Fruit fly (Drosophila melanogaster) whole organism, embryonic: ENCODE results near the gene CG18662.

ENCODE experiments used
- Blimp-1 ChIP-seq: fragments of 200-800 bp; sonication (Bioruptor generic); optimal IDR thresholded peaks from 3 replicates; lab custom pipeline; 2018; ENCODE audit warnings: missing biosample characterization, missing genetic modification characterization, mild to moderate bottlenecking, moderate library complexity, missing genetic modification reagents
- CG10267 ChIP-seq: fragments of 200-800 bp; sonication (Bioruptor generic); optimal IDR thresholded peaks from 2 replicates; lab custom pipeline; 2018; ENCODE audit warnings: missing biosample characterization, mild to moderate bottlenecking, missing genetic modification characterization, moderate library complexity
- CG10431 ChIP-seq: fragments of 200-800 bp; sonication (Bioruptor generic); optimal IDR thresholded peaks from 3 replicates; lab custom pipeline; 2018; ENCODE audit warnings: missing biosample characterization, mild to moderate bottlenecking, missing genetic modification characterization
- CG10979 ChIP-seq: fragments of 200-800 bp; sonication (Bioruptor generic); optimal IDR thresholded peaks from 2 replicates; lab custom pipeline; 2018; ENCODE audit warnings: missing biosample characterization, mild to moderate bottlenecking, missing genetic modification characterization, moderate library complexity
- CG11696 ChIP-seq: fragments of 200-800 bp; sonication (Bioruptor generic); IDR thresholded peaks from 2 replicates; pipeline ENCODE4 v1.3.6; 2022; ENCODE audit warnings: missing biosample characterization, missing genetic modification characterization
- CG18262 ChIP-seq: fragments of 200-800 bp; optimal IDR thresholded peaks from 3 replicates; lab custom pipeline; 2019; ENCODE audit warnings: missing biosample characterization, mild to moderate bottlenecking, missing genetic modification characterization, moderate library complexity
- CG2120 ChIP-seq: fragments of 200-800 bp; sonication (Bioruptor generic); optimal IDR thresholded peaks from 3 replicates; lab custom pipeline; 2016; ENCODE audit warnings: missing biosample characterization, missing genetic modification characterization
- CG2199 ChIP-seq: fragments of 200-800 bp; sonication (Bioruptor generic); IDR thresholded peaks from 3 replicates; pipeline ENCODE4 v1.3.6; 2022; ENCODE audit warnings: missing biosample characterization, missing genetic modification characterization
- CG2678 ChIP-seq: fragments of 200-800 bp; sonication (Bioruptor generic); optimal IDR thresholded peaks from 3 replicates; lab custom pipeline; 2019; ENCODE audit warnings: missing biosample characterization, mild to moderate bottlenecking, missing genetic modification characterization, moderate library complexity
- CG2712 ChIP-seq: fragments of 200-800 bp; optimal IDR thresholded peaks from 3 replicates; lab custom pipeline; 2019; ENCODE audit warnings: missing biosample characterization, mild to moderate bottlenecking, missing genetic modification characterization, moderate library complexity
- CG3995 ChIP-seq: fragments of 200-800 bp; sonication (Bioruptor generic); optimal IDR thresholded peaks from 3 replicates; lab custom pipeline; 2016; ENCODE audit warnings: missing biosample characterization, missing genetic modification characterization
- CG4360 ChIP-seq: fragments of 200-800 bp; sonication (Bioruptor generic); IDR thresholded peaks from 2 replicates; pipeline ENCODE4 v1.3.6; 2022; ENCODE audit warnings: missing biosample characterization, missing genetic modification characterization
- CG6813 ChIP-seq: fragments of 200-800 bp; sonication (Bioruptor generic); optimal IDR thresholded peaks from 2 replicates; lab custom pipeline; 2017; ENCODE audit warnings: missing biosample characterization, missing genetic modification characterization, mild to moderate bottlenecking, moderate library complexity, missing genetic modification reagents
- CG7745 ChIP-seq: fragments of 200-800 bp; sonication (Bioruptor generic); optimal IDR thresholded peaks from 2 replicates; lab custom pipeline; 2018; ENCODE audit warnings: missing biosample characterization, mild to moderate bottlenecking, missing genetic modification characterization, moderate library complexity
- CG8924 ChIP-seq: fragments of 200-800 bp; optimal IDR thresholded peaks from 3 replicates; lab custom pipeline; 2019; ENCODE audit warnings: missing biosample characterization, mild to moderate bottlenecking, missing genetic modification characterization, moderate library complexity
- CG8944 ChIP-seq: fragments of 200-800 bp; sonication (Bioruptor generic); optimal IDR thresholded peaks from 3 replicates; lab custom pipeline; 2016; ENCODE audit warnings: missing biosample characterization, missing genetic modification characterization
- D ChIP-seq, 2 experiments: fragments of 200-800 bp in 1 of 2; fragments of >200 bp in 1 of 2; sonication (Bioruptor generic) in 1 of 2; optimal IDR thresholded peaks; 2 replicates in 1 of 2; 3 replicates in 1 of 2; lab custom pipeline; 2017; ENCODE audit warnings: mild to moderate bottlenecking in 1 of 2, missing biosample characterization in 1 of 2, missing genetic modification characterization in 1 of 2, missing genetic modification reagents in 1 of 2
- D19A ChIP-seq: fragments of 200-800 bp; optimal IDR thresholded peaks from 3 replicates; lab custom pipeline; 2019; ENCODE audit warnings: missing biosample characterization, mild to moderate bottlenecking, missing genetic modification characterization, moderate library complexity
- Drgx ChIP-seq: fragments of 200-800 bp; sonication (Bioruptor generic); IDR thresholded peaks from 2 replicates; pipeline ENCODE4 v1.3.6; 2022; ENCODE audit warnings: missing biosample characterization, missing genetic modification characterization
- Eip74EF ChIP-seq, 2 experiments: fragments of 200-800 bp in 1 of 2; fragments of >200 bp in 1 of 2; sonication (Bioruptor generic) in 1 of 2; optimal IDR thresholded peaks; 2 replicates each; lab custom pipeline; 2017 to 2019; ENCODE audit warnings: missing biosample characterization in 2 of 2, missing genetic modification characterization in 2 of 2, mild to moderate bottlenecking in 1 of 2, moderate library complexity in 1 of 2
- HLHmδ ChIP-seq: fragments of 200-800 bp; sonication (Bioruptor generic); optimal IDR thresholded peaks from 2 replicates; lab custom pipeline; 2018; ENCODE audit warnings: missing biosample characterization, mild to moderate bottlenecking, missing genetic modification characterization, moderate library complexity
- Lpt ChIP-seq: fragments of >200 bp; optimal IDR thresholded peaks from 2 replicates; lab custom pipeline; 2018; ENCODE audit warnings: missing biosample characterization, missing genetic modification characterization
- Pdp1 ChIP-seq, 2 experiments: fragments of 200-800 bp; sonication (Bioruptor generic); optimal IDR thresholded peaks; 3 replicates each; lab custom pipeline; 2016; ENCODE audit warnings: missing biosample characterization in 2 of 2, missing genetic modification characterization in 2 of 2, mild to moderate bottlenecking in 1 of 2, moderate library complexity in 1 of 2
- Taf1 ChIP-seq: fragments of 200-800 bp; sonication (Bioruptor generic); IDR thresholded peaks from 2 replicates; pipeline ENCODE4 v1.3.6; 2022; ENCODE audit warnings: missing biosample characterization, missing genetic modification characterization
- Trl ChIP-seq, 3 experiments: fragments of >200 bp in 2 of 3; fragments of 200-800 bp in 1 of 3; sonication (Bioruptor generic) in 1 of 3; optimal IDR thresholded peaks; 2 replicates in 1 of 3; 3 replicates in 2 of 3; lab custom pipeline; 2016 to 2017; ENCODE audit warnings: missing biosample characterization in 1 of 3, missing genetic modification characterization in 1 of 3
- bsh ChIP-seq, 2 experiments: fragments of 200-800 bp; sonication (Bioruptor generic); optimal IDR thresholded peaks; 2 replicates each; lab custom pipeline; 2017 to 2018; ENCODE audit warnings: mild to moderate bottlenecking in 2 of 2, missing biosample characterization in 2 of 2, missing genetic modification characterization in 2 of 2, moderate library complexity in 1 of 2
- chif ChIP-seq, 2 experiments: fragments of 200-800 bp; sonication (Bioruptor generic); optimal IDR thresholded peaks; 3 replicates each; lab custom pipeline; 2016; ENCODE audit warnings: missing biosample characterization in 2 of 2, missing genetic modification characterization in 2 of 2
- chm ChIP-seq: fragments of 200-800 bp; sonication (Bioruptor generic); IDR thresholded peaks from 2 replicates; pipeline ENCODE4 v1.3.6; 2022; ENCODE audit warnings: missing biosample characterization, missing genetic modification characterization
- ci ChIP-seq: fragments of 200-800 bp; sonication (Bioruptor generic); IDR thresholded peaks from 3 replicates; pipeline ENCODE4 v1.3.6; 2022; ENCODE audit warnings: missing biosample characterization, missing genetic modification characterization
- crol ChIP-seq: fragments of 200-800 bp; sonication (Bioruptor generic); IDR thresholded peaks from 2 replicates; pipeline ENCODE4 v1.3.6; 2022; ENCODE audit warnings: missing biosample characterization, missing genetic modification characterization
- ems ChIP-seq: fragments of 200-800 bp; sonication (Bioruptor generic); optimal IDR thresholded peaks from 3 replicates; lab custom pipeline; 2016; ENCODE audit warnings: missing biosample characterization, missing genetic modification characterization
- gcm ChIP-seq: fragments of 200-800 bp; sonication (Bioruptor generic); optimal IDR thresholded peaks from 2 replicates; lab custom pipeline; 2019; ENCODE audit warnings: missing biosample characterization, mild to moderate bottlenecking, missing genetic modification characterization, moderate library complexity
- gsb-n ChIP-seq: fragments of 200-800 bp; sonication (Bioruptor generic); optimal IDR thresholded peaks from 3 replicates; lab custom pipeline; 2018; ENCODE audit warnings: missing biosample characterization, mild to moderate bottlenecking, missing genetic modification characterization
- jing ChIP-seq: fragments of 200-800 bp; sonication (Bioruptor generic); optimal IDR thresholded peaks from 2 replicates; lab custom pipeline; 2018; ENCODE audit warnings: missing biosample characterization, mild to moderate bottlenecking, missing genetic modification characterization
- kni ChIP-seq: fragments of 200-800 bp; sonication (Bioruptor generic); optimal IDR thresholded peaks from 3 replicates; lab custom pipeline; 2017; ENCODE audit warnings: mild to moderate bottlenecking, missing biosample characterization, missing genetic modification reagents, missing genetic modification characterization
- nau ChIP-seq: fragments of 200-800 bp; sonication (Bioruptor generic); optimal IDR thresholded peaks from 3 replicates; lab custom pipeline; 2017; ENCODE audit warnings: missing biosample characterization, mild to moderate bottlenecking, missing genetic modification characterization, missing genetic modification reagents
- nerfin-1 ChIP-seq: fragments of 200-800 bp; sonication (Bioruptor generic); optimal IDR thresholded peaks from 3 replicates; lab custom pipeline; 2019; ENCODE audit warnings: missing biosample characterization, mild to moderate bottlenecking, missing genetic modification characterization, moderate library complexity
- nmo ChIP-seq: fragments of 200-800 bp; sonication (Bioruptor generic); optimal IDR thresholded peaks from 2 replicates; lab custom pipeline; 2018; ENCODE audit warnings: missing biosample characterization, mild to moderate bottlenecking, missing genetic modification characterization, moderate library complexity
- nom ChIP-seq: fragments of 200-800 bp; sonication (Bioruptor generic); optimal IDR thresholded peaks from 2 replicates; lab custom pipeline; 2017; ENCODE audit warnings: missing biosample characterization, missing genetic modification characterization, mild to moderate bottlenecking, moderate library complexity, missing genetic modification reagents
- phol ChIP-seq: fragments of 200-800 bp; sonication (Bioruptor generic); optimal IDR thresholded peaks from 3 replicates; lab custom pipeline; 2018; ENCODE audit warnings: missing biosample characterization, mild to moderate bottlenecking, missing genetic modification characterization, moderate library complexity
- pros ChIP-seq: fragments of 200-800 bp; sonication (Bioruptor generic); optimal IDR thresholded peaks from 3 replicates; lab custom pipeline; 2019; ENCODE audit warnings: missing biosample characterization, mild to moderate bottlenecking, missing genetic modification characterization, moderate library complexity
- row ChIP-seq: fragments of 200-800 bp; sonication (Bioruptor generic); IDR thresholded peaks from 3 replicates; pipeline ENCODE4 v1.3.6; 2022; ENCODE audit warnings: missing biosample characterization, missing genetic modification characterization
- sd ChIP-seq: fragments of 200-800 bp; sonication (Bioruptor generic); optimal IDR thresholded peaks from 3 replicates; lab custom pipeline; 2018; ENCODE audit warnings: missing biosample characterization, mild to moderate bottlenecking, missing genetic modification characterization, moderate library complexity
- stc ChIP-seq: fragments of 200-800 bp; sonication (Bioruptor generic); IDR thresholded peaks from 2 replicates; pipeline ENCODE4 v1.3.6; 2022; ENCODE audit warnings: missing biosample characterization, missing genetic modification characterization
- yki ChIP-seq: fragments of >200 bp; optimal IDR thresholded peaks from 3 replicates; lab custom pipeline; 2018
- z ChIP-seq: fragments of 200-800 bp; sonication (Bioruptor generic); IDR thresholded peaks from 3 replicates; pipeline ENCODE4 v1.3.6; 2022; ENCODE audit warnings: missing biosample characterization, missing genetic modification characterization

The CG18662 gene

DNA sequence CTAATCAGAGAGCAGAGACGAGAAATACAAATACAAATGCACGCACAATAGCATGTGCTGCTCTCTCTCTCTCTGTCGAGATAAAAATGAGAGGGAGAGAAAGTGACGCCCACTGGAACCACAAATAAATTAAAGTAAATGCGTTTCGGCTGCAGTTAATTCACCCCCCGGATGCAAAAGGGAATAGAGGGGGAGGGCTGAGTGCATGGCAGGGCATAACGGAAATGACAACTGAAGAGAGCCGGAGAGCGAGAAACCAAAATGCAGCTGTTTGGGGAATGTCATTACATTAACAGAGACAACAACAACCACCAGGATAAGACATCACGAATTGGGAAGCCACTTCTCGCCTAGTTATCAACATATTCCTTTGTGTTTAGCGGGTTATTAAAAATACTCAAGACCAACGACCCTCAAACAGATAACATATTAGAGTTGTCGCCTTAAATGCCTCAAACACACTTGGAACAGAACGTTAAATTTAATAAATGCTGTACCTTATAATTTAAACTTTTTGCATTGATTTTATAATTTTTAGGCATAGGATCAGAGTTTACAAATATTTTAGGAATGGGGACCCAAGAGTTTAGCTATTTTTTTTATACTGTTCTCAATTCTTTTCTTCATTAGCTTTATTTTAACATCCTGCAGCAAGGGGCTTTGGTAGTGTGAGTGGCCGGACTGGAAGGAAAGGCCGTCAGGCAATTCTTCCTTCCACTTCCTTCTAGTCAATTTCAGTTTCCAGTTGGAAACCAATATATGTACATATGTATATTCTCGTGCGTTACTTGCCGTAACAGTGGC, 30.3 kb upstream of the CG18662 start (continued):
- TF ChIP-seq Trl (optimal IDR thresholded peaks at IDR 0.05; lab: Kevin White, UChicago) (peak; percentile 58 to 83), Trl (GFP tag; optimal IDR thresholded peaks at IDR 0.05; lab: Kevin White, UChicago) (peak; percentile 7), CG6813 (GFP tag; lab: Kevin White, UChicago) (no peak), sd (tag; lab: Kevin White, UChicago) (peak; percentile 38), chm (GFP tag; lab: Robert Waterston, UW) (0 out of 2 replicates have a peak, but pooled peaks have one; percentile 40), CG11696 (GFP tag; lab: Robert Waterston, UW) (no peak), stc (GFP tag; lab: Robert Waterston, UW) (0 out of 2 replicates have a peak, but pooled peaks have one; percentile 16), crol (peak; percentile 79), Taf1 (GFP tag; lab: Robert Waterston, UW) (no peak), Pdp1 (GFP tag; optimal IDR thresholded peaks at IDR 0.05; lab: Kevin White, UChicago) (peak in 1 of 2 experiments; percentile 41), CG7745 (tag; lab: Kevin White, UChicago) (peak; percentile 63), CG8944 (GFP tag; lab: Kevin White, UChicago) (no peak), bsh (GFP tag; optimal IDR thresholded peaks at IDR 0.05; lab: Kevin White, UChicago) (peak in 1 of 2 experiments; percentile 53), gcm (GFP tag; lab: Kevin White, UChicago) (peak; percentile 17), CG2199 (GFP tag; lab: Robert Waterston, UW) (peak; percentile 67; the same call in 1 of the 3 replicates), nmo (peak; percentile 20), CG8924 (peak; percentile 31), nerfin-1 (tag; lab: Kevin White, UChicago) (peak; percentile 50), CG2712 (peak; percentile 11), Blimp-1 (peak; percentile 48), D19A (tag; lab: Kevin White, UChicago) (peak; percentile 42), ems (no peak), CG3995 (GFP tag; lab: Kevin White, UChicago) (no peak), nau (GFP tag; lab: Kevin White, UChicago) (peak; percentile 41), row (GFP tag; lab: Robert Waterston, UW) (0 out of 3 replicates have a peak, but pooled peaks have one; percentile 6), Eip74EF (GFP tag; optimal IDR thresholded peaks at IDR 0.05; lab: Kevin White, UChicago) (no peak), HLHmδ (GFP tag; lab: Kevin White, UChicago) (peak; percentile 69), ci (GFP tag; lab: Robert Waterston, UW) (peak; percentile 58; the same call in 1 of the 3 replicates), CG10267 (tag; lab: Kevin White, UChicago) (peak; percentile 14), CG10431 (peak; percentile 15), gsb-n (tag; lab: Kevin White, UChicago) (peak; percentile 70), CG18262 (tag; lab: Kevin White, UChicago) (peak; percentile 28), yki (lab: Kevin White, UChicago) (peak; percentile 54), jing (GFP tag; lab: Kevin White, UChicago) (no peak), nom (GFP tag; lab: Kevin White, UChicago) (peak; percentile 29), chif (GFP tag; optimal IDR thresholded peaks at IDR 0.05; lab: Kevin White, UChicago) (peak in 1 of 2 experiments; percentile 12), CG2678 (tag; lab: Kevin White, UChicago) (peak; percentile 16), CG2120 (GFP tag; lab: Kevin White, UChicago) (no peak), kni (peak; percentile 57), Lpt (no peak), CG10979 (tag; lab: Kevin White, UChicago) (peak; percentile 16), CG4360 (GFP tag; lab: Robert Waterston, UW) (peak; percentile 86), D (optimal IDR thresholded peaks at IDR 0.05; lab: Kevin White, UChicago) (no peak), D (GFP tag; optimal IDR thresholded peaks at IDR 0.05; lab: Kevin White, UChicago) (peak; percentile 30), pros (GFP tag; lab: Kevin White, UChicago) (peak; percentile 93), phol (peak; percentile 13), Drgx (GFP tag; lab: Robert Waterston, UW) (peak; percentile 21; the same call in 1 of the 2 replicates), z (GFP tag; lab: Robert Waterston, UW) (0 out of 3 replicates have a peak, but pooled peaks have one; percentile 16)
